Fruit fly (Drosophila melanogaster) whole organism, embryonic: ENCODE results near the gene CG18507.
A peak's percentile ranks its signal among the peaks of the same experiment; 100 is the strongest.

Experiments used
- Ada2b ChIP-seq: fragments of 200-800 bp; sonication (Bioruptor generic); IDR thresholded peaks from 2 replicates; pipeline ENCODE4 v1.3.6; 2022; ENCODE audit warnings: missing biosample characterization, missing genetic modification characterization
- Awh ChIP-seq: fragments of 200-800 bp; sonication (Bioruptor generic); IDR thresholded peaks from 2 replicates; pipeline ENCODE4, ENCODE4 v1.3.6; 2022; ENCODE audit warnings: missing biosample characterization, missing genetic modification characterization
- CG10654 ChIP-seq: fragments of 200-800 bp; sonication (Bioruptor generic); optimal IDR thresholded peaks from 2 replicates; lab custom pipeline; 2016; ENCODE audit warnings: missing biosample characterization, missing genetic modification characterization
- CG11093 ChIP-seq: fragments of 200-800 bp; sonication (Bioruptor generic); IDR thresholded peaks from 3 replicates; pipeline ENCODE4 v1.3.6; 2022; ENCODE audit warnings: missing biosample characterization, missing genetic modification characterization
- CG11504 ChIP-seq: fragments of 200-800 bp; sonication (Bioruptor generic); optimal IDR thresholded peaks from 3 replicates; lab custom pipeline; 2019; ENCODE audit warnings: missing biosample characterization, mild to moderate bottlenecking, missing genetic modification characterization, moderate library complexity
- CG12071 ChIP-seq: fragments of 200-800 bp; sonication (Bioruptor generic); optimal IDR thresholded peaks from 3 replicates; lab custom pipeline; 2018; ENCODE audit warnings: missing biosample characterization, mild to moderate bottlenecking, missing genetic modification characterization
- CG1233 ChIP-seq: fragments of 200-800 bp; sonication (Bioruptor generic); optimal IDR thresholded peaks from 4 replicates; lab custom pipeline; 2018; ENCODE audit warnings: missing biosample characterization, mild to moderate bottlenecking, missing genetic modification characterization
- CG13894 ChIP-seq: fragments of 200-800 bp; sonication (Bioruptor generic); optimal IDR thresholded peaks from 3 replicates; lab custom pipeline; 2018; ENCODE audit warnings: missing biosample characterization, mild to moderate bottlenecking, missing genetic modification characterization, moderate library complexity
- CG18262 ChIP-seq: fragments of 200-800 bp; optimal IDR thresholded peaks from 3 replicates; lab custom pipeline; 2019; ENCODE audit warnings: missing biosample characterization, mild to moderate bottlenecking, missing genetic modification characterization, moderate library complexity
- CG31224 ChIP-seq: fragments of 200-800 bp; sonication (Bioruptor generic); IDR thresholded peaks from 2 replicates; pipeline ENCODE4 v1.3.6; 2022; ENCODE audit warnings: missing biosample characterization, missing genetic modification characterization
- CG31441 ChIP-seq: fragments of 200-800 bp; sonication (Bioruptor generic); IDR thresholded peaks from 2 replicates; pipeline ENCODE4 v1.3.6; 2022; ENCODE audit warnings: missing biosample characterization, missing genetic modification characterization
- CG33557 ChIP-seq: fragments of 200-800 bp; sonication (Bioruptor generic); optimal IDR thresholded peaks from 2 replicates; lab custom pipeline; 2019; ENCODE audit warnings: missing biosample characterization, mild to moderate bottlenecking, missing genetic modification characterization, moderate library complexity
- CG34422 ChIP-seq: fragments of 200-800 bp; sonication (Bioruptor generic); IDR thresholded peaks from 3 replicates; pipeline ENCODE4 v1.3.6; 2022; ENCODE audit warnings: missing biosample characterization, missing genetic modification characterization
- CG43689 ChIP-seq: fragments of 200-800 bp; sonication (Bioruptor generic); IDR thresholded peaks from 2 replicates; pipeline ENCODE4 v1.3.6; 2022; ENCODE audit warnings: missing biosample characterization, missing genetic modification characterization
- CG5180 ChIP-seq: fragments of 200-800 bp; sonication (Bioruptor generic); optimal IDR thresholded peaks from 3 replicates; lab custom pipeline; 2017; ENCODE audit warnings: missing biosample characterization, missing genetic modification characterization, mild to moderate bottlenecking, moderate library complexity, missing genetic modification reagents
- CG6689 ChIP-seq: fragments of 200-800 bp; sonication (Bioruptor generic); IDR thresholded peaks from 2 replicates; pipeline ENCODE4 v1.3.6; 2022; ENCODE audit warnings: missing biosample characterization, missing genetic modification characterization
- CG6765 ChIP-seq: fragments of 200-800 bp; sonication (Bioruptor generic); optimal IDR thresholded peaks from 3 replicates; lab custom pipeline; 2017; ENCODE audit warnings: missing biosample characterization, mild to moderate bottlenecking, missing genetic modification characterization
- CG7839 ChIP-seq: fragments of 200-800 bp; sonication (Bioruptor generic); optimal IDR thresholded peaks from 3 replicates; lab custom pipeline; 2018; ENCODE audit warnings: missing biosample characterization, mild to moderate bottlenecking, missing genetic modification characterization, moderate library complexity
- CG8388 ChIP-seq: fragments of 200-800 bp; sonication (Bioruptor generic); optimal IDR thresholded peaks from 2 replicates; lab custom pipeline; 2019; ENCODE audit warnings: missing biosample characterization, mild to moderate bottlenecking, missing genetic modification characterization, moderate library complexity
- CG9727 ChIP-seq: fragments of 200-800 bp; sonication (Bioruptor generic); optimal IDR thresholded peaks from 3 replicates; lab custom pipeline; 2017; ENCODE audit warnings: missing biosample characterization, mild to moderate bottlenecking, missing genetic modification characterization
- CG9817 ChIP-seq: fragments of 200-800 bp; sonication (Bioruptor generic); optimal IDR thresholded peaks from 2 replicates; lab custom pipeline; 2018; ENCODE audit warnings: missing biosample characterization, mild to moderate bottlenecking, missing genetic modification characterization, moderate library complexity
- Med ChIP-seq: fragments of 200-800 bp; sonication (Bioruptor generic); peaks from one replicate; lab custom pipeline; 2016; ENCODE audit warnings: missing biosample characterization, missing genetic modification characterization, mild to moderate bottlenecking, inconsistent platforms, moderate library complexity
- Meics ChIP-seq: fragments of 200-800 bp; sonication (Bioruptor generic); optimal IDR thresholded peaks from 2 replicates; lab custom pipeline; 2017; ENCODE audit warnings: missing biosample characterization, mild to moderate bottlenecking, missing genetic modification characterization
- NK7.1 ChIP-seq: fragments of 200-800 bp; sonication (Bioruptor generic); optimal IDR thresholded peaks from 3 replicates; lab custom pipeline; 2016; ENCODE audit warnings: missing biosample characterization, missing genetic modification characterization
- Spps ChIP-seq: fragments of 200-800 bp; sonication (Bioruptor generic); optimal IDR thresholded peaks from 2 replicates; lab custom pipeline; 2018; ENCODE audit warnings: missing biosample characterization, mild to moderate bottlenecking, missing genetic modification characterization
- Stat92E ChIP-seq, 3 experiments: fragments of >200 bp in 2 of 3; fragments of 200-800 bp in 1 of 3; sonication (Bioruptor generic) in 1 of 3; optimal IDR thresholded peaks; 2 replicates each; lab custom pipeline; 2017 to 2019; ENCODE audit warnings: missing biosample characterization in 3 of 3, missing genetic modification characterization in 3 of 3, mild to moderate bottlenecking in 1 of 3, moderate library complexity in 1 of 3
- ap ChIP-seq: fragments of 200-800 bp; sonication (Bioruptor generic); IDR thresholded peaks from 2 replicates; pipeline ENCODE4 v1.3.6; 2022; ENCODE audit warnings: missing biosample characterization, missing genetic modification characterization
- ato ChIP-seq: fragments of 200-800 bp; sonication (Bioruptor generic); IDR thresholded peaks from 2 replicates; pipeline ENCODE4 v1.3.6; 2022; ENCODE audit warnings: missing biosample characterization, missing genetic modification characterization; ENCODE audit not compliant: partially characterized antibody
- bcd ChIP-seq: fragments of 200-800 bp; sonication (Bioruptor generic); optimal IDR thresholded peaks from 2 replicates; lab custom pipeline; 2017; ENCODE audit warnings: missing biosample characterization, mild to moderate bottlenecking, missing genetic modification characterization
- bsh ChIP-seq, 2 experiments: fragments of 200-800 bp; sonication (Bioruptor generic); optimal IDR thresholded peaks; 2 replicates each; lab custom pipeline; 2017 to 2018; ENCODE audit warnings: mild to moderate bottlenecking in 2 of 2, missing biosample characterization in 2 of 2, missing genetic modification characterization in 2 of 2, moderate library complexity in 1 of 2
- cg ChIP-seq: fragments of 200-800 bp; sonication (Bioruptor generic); optimal IDR thresholded peaks from 3 replicates; lab custom pipeline; 2019; ENCODE audit warnings: missing biosample characterization, mild to moderate bottlenecking, missing genetic modification characterization, moderate library complexity
- hkb ChIP-seq, 2 experiments: fragments of 200-800 bp in 1 of 2; fragments of >200 bp in 1 of 2; sonication (Bioruptor generic) in 1 of 2; IDR thresholded peaks in 1 of 2; optimal IDR thresholded peaks in 1 of 2; 2 replicates each; pipeline versions ENCODE4 v1.3.6 to Lab custom; 2017 to 2022; ENCODE audit warnings: missing biosample characterization in 1 of 2, missing genetic modification characterization in 1 of 2
- lmd ChIP-seq: fragments of 200-800 bp; sonication (Bioruptor generic); IDR thresholded peaks from 2 replicates; pipeline ENCODE4 v1.3.6; 2022; ENCODE audit warnings: missing biosample characterization, missing genetic modification characterization
- onecut ChIP-seq: fragments of 200-800 bp; sonication (Bioruptor generic); IDR thresholded peaks from 2 replicates; pipeline ENCODE4 v1.3.6; 2022; ENCODE audit warnings: missing biosample characterization, missing genetic modification characterization
- pfk ChIP-seq: fragments of 200-800 bp; sonication (Bioruptor generic); optimal IDR thresholded peaks from 2 replicates; lab custom pipeline; 2018; ENCODE audit warnings: missing biosample characterization, mild to moderate bottlenecking, missing genetic modification characterization, moderate library complexity
- prd ChIP-seq, 3 experiments: fragments of >200 bp in 2 of 3; fragments of 200-800 bp in 1 of 3; sonication (Bioruptor generic) in 1 of 3; optimal IDR thresholded peaks in 2 of 3; IDR thresholded peaks in 1 of 3; 2 replicates in 2 of 3; 3 replicates in 1 of 3; pipeline versions ENCODE4 v1.3.6 to Lab custom; 2017 to 2022; ENCODE audit warnings: missing biosample characterization in 1 of 3, missing genetic modification characterization in 1 of 3
- row ChIP-seq: fragments of 200-800 bp; sonication (Bioruptor generic); IDR thresholded peaks from 3 replicates; pipeline ENCODE4 v1.3.6; 2022; ENCODE audit warnings: missing biosample characterization, missing genetic modification characterization
- sens-2 ChIP-seq: fragments of 200-800 bp; sonication (Bioruptor generic); IDR thresholded peaks from 2 replicates; pipeline ENCODE4 v1.3.6; 2022; ENCODE audit warnings: missing biosample characterization, missing genetic modification characterization
- slbo ChIP-seq: fragments of 200-800 bp; sonication (Bioruptor generic); IDR thresholded peaks from 2 replicates; pipeline ENCODE4 v1.3.6; 2022; ENCODE audit warnings: missing biosample characterization, missing genetic modification characterization
- sna ChIP-seq: fragments of 200-800 bp; sonication (Bioruptor generic); IDR thresholded peaks from 2 replicates; pipeline ENCODE4 v1.3.6; 2022; ENCODE audit warnings: missing biosample characterization, missing genetic modification characterization; ENCODE audit not compliant: partially characterized antibody
- sob ChIP-seq: fragments of 200-800 bp; sonication (Bioruptor generic); IDR thresholded peaks from 2 replicates; pipeline ENCODE4 v1.3.6; 2022; ENCODE audit warnings: missing biosample characterization, missing genetic modification characterization
- sr ChIP-seq: fragments of 200-800 bp; sonication (Bioruptor generic); IDR thresholded peaks from 3 replicates; pipeline ENCODE4 v1.3.6; 2022; ENCODE audit warnings: missing biosample characterization, missing genetic modification characterization
- stc ChIP-seq: fragments of 200-800 bp; sonication (Bioruptor generic); IDR thresholded peaks from 2 replicates; pipeline ENCODE4 v1.3.6; 2022; ENCODE audit warnings: missing biosample characterization, missing genetic modification characterization
- tio ChIP-seq: fragments of 200-800 bp; sonication (Bioruptor generic); optimal IDR thresholded peaks from 2 replicates; lab custom pipeline; 2017; ENCODE audit warnings: missing biosample characterization, missing genetic modification characterization, inconsistent platforms
- unpg ChIP-seq: fragments of 200-800 bp; sonication (Bioruptor generic); optimal IDR thresholded peaks from 3 replicates; lab custom pipeline; 2018; ENCODE audit warnings: missing biosample characterization, mild to moderate bottlenecking, missing genetic modification characterization, moderate library complexity
- yki ChIP-seq: fragments of >200 bp; optimal IDR thresholded peaks from 3 replicates; lab custom pipeline; 2018
- z ChIP-seq: fragments of 200-800 bp; sonication (Bioruptor generic); IDR thresholded peaks from 3 replicates; pipeline ENCODE4 v1.3.6; 2022; ENCODE audit warnings: missing biosample characterization, missing genetic modification characterization

The CG18507 gene

dm6 chr2L:13665025-13665881 is at the start of gene CG18507:
TSS of gene CG18507 (plus strand) at chr2L:13665525.
- TF ChIP-seq prd (optimal IDR thresholded peaks at IDR 0.05; lab: Kevin White, UChicago) (no peak), prd (GFP tag; IDR thresholded peaks at IDR 0.05; lab: Robert Waterston, UW) (0 out of 3 replicates have a peak, but pooled peaks have one; percentile 35), CG34422 (GFP tag; lab: Robert Waterston, UW) (0 out of 3 replicates have a peak, but pooled peaks have one; percentile 26), Awh (GFP tag; lab: Robert Waterston, UW) (peak; percentile 44; the same call in 1 of the 2 replicates), CG18262 (tag; lab: Kevin White, UChicago) (peak; percentile 29), Spps (tag; lab: Kevin White, UChicago) (no peak), CG6765 (no peak), pfk (peak; percentile 84), ato (GFP tag; lab: Robert Waterston, UW) (no peak), Meics (peak; percentile 42), CG13894 (tag; lab: Kevin White, UChicago) (no peak), CG7839 (tag; lab: Kevin White, UChicago) (peak; percentile 29), CG9727 (peak; percentile 7), onecut (no peak), lmd (GFP tag; lab: Robert Waterston, UW) (peak; percentile 39; the same call in 1 of the 2 replicates), stc (GFP tag; lab: Robert Waterston, UW) (no peak), bcd (GFP tag; lab: Kevin White, UChicago) (peak; percentile 5), sna (GFP tag; lab: Robert Waterston, UW) (no peak), CG5180 (no peak), sr (GFP tag; lab: Robert Waterston, UW) (peak; percentile 41; the same call in 1 of the 3 replicates), CG31224 (GFP tag; lab: Robert Waterston, UW) (no peak), slbo (GFP tag; lab: Robert Waterston, UW) (peak; percentile 31; the same call in 1 of the 2 replicates), Med (GFP tag; lab: Kevin White, UChicago) (peak; percentile 79), CG8388 (no peak), cg (GFP tag; lab: Kevin White, UChicago) (peak; percentile 25), CG6689 (GFP tag; lab: Robert Waterston, UW) (peak; percentile 25; the same call in 1 of the 2 replicates), CG31441 (GFP tag; lab: Robert Waterston, UW) (0 out of 2 replicates have a peak, but pooled peaks have one; percentile 15), sob (GFP tag; lab: Robert Waterston, UW) (peak; percentile 25; the same call in 1 of the 2 replicates), Ada2b (GFP tag; lab: Robert Waterston, UW) (0 out of 2 replicates have a peak, but pooled peaks have one; percentile 13), CG11504 (tag; lab: Kevin White, UChicago) (peak; percentile 44), yki (no peak), bsh (GFP tag; optimal IDR thresholded peaks at IDR 0.05; lab: Kevin White, UChicago) (peak in 1 of 2 experiments; percentile 7), CG1233 (GFP tag; lab: Kevin White, UChicago) (no peak), unpg (GFP tag; lab: Kevin White, UChicago) (no peak), CG10654 (GFP tag; lab: Kevin White, UChicago) (no peak), NK7.1 (GFP tag; lab: Kevin White, UChicago) (no peak), CG33557 (no peak), row (GFP tag; lab: Robert Waterston, UW) (peak; percentile 49), z (peak; percentile 94), tio (GFP tag; lab: Kevin White, UChicago) (no peak), CG9817 (tag; lab: Kevin White, UChicago) (no peak), CG43689 (GFP tag; lab: Robert Waterston, UW) (no peak), Stat92E (GFP tag; optimal IDR thresholded peaks at IDR 0.05; lab: Kevin White, UChicago) (no peak), hkb (optimal IDR thresholded peaks at IDR 0.05; lab: Kevin White, UChicago) (no peak), hkb (GFP tag; IDR thresholded peaks at IDR 0.05; lab: Robert Waterston, UW) (no peak), ap (GFP tag; lab: Robert Waterston, UW) (no peak), CG11093 (GFP tag; lab: Robert Waterston, UW) (no peak), sens-2 (GFP tag; lab: Robert Waterston, UW) (no peak), CG12071 (no peak)
